Fruit fly (Drosophila melanogaster): Measurements from ENCODE around the gene AIF.

AIF gene

dm6 chr2L:2202853-2203717 lies 51.5 kb downstream of the AIF start:
- TF ChIP-seq pho (GFP tag; optimal IDR thresholded peaks at IDR 0.05): no peak
- no peak for TF ChIP-seq ems (GFP tag; optimal IDR thresholded peaks at IDR 0.05)
- no peak for TF ChIP-seq phol (tag; optimal IDR thresholded peaks at IDR 0.05)
- TF ChIP-seq bcd (GFP tag; optimal IDR thresholded peaks at IDR 0.05): no peak
- peak; percentile 27 for TF ChIP-seq CG2712 (tag; optimal IDR thresholded peaks at IDR 0.05)
- no peak for TF ChIP-seq Oli (tag; optimal IDR thresholded peaks at IDR 0.05)
- TF ChIP-seq hkb (optimal IDR thresholded peaks at IDR 0.05): no peak
- TF ChIP-seq hkb (GFP tag; IDR thresholded peaks at IDR 0.05): 0 out of 2 replicates have a peak, but pooled peaks have one; percentile 33
- TF ChIP-seq CG12942 (GFP tag; optimal IDR thresholded peaks at IDR 0.05): no peak
- TF ChIP-seq lilli (GFP tag; optimal IDR thresholded peaks at IDR 0.05): no peak
- no peak for TF ChIP-seq her (GFP tag; optimal IDR thresholded peaks at IDR 0.05)
- peak; percentile 28 for TF ChIP-seq psq (GFP tag; optimal IDR thresholded peaks at IDR 0.05)
- TF ChIP-seq bsh (GFP tag; optimal IDR thresholded peaks at IDR 0.05): peak in 1 of 2 experiments; percentile 27
- TF ChIP-seq CG11398 (GFP tag; optimal IDR thresholded peaks at IDR 0.05): no peak
- no peak for TF ChIP-seq Sox100B (GFP tag; optimal IDR thresholded peaks at IDR 0.05)
- no peak for TF ChIP-seq CG42726 (GFP tag; IDR thresholded peaks at IDR 0.05; ENCODE audit: partially characterized antibody)
- TF ChIP-seq ab (GFP tag; optimal IDR thresholded peaks at IDR 0.05): peak; percentile 89
- TF ChIP-seq Gug (GFP tag; IDR thresholded peaks at IDR 0.05): no peak
- no peak for TF ChIP-seq dati (GFP tag; IDR thresholded peaks at IDR 0.05)
- peak; percentile 27; the same call in 1 of the 2 replicates for TF ChIP-seq vvl (GFP tag; IDR thresholded peaks at IDR 0.05)
- no peak for TF ChIP-seq Bteb2 (GFP tag; optimal IDR thresholded peaks at IDR 0.05)
- peak; percentile 13; the same call in 2 of the 3 replicates for TF ChIP-seq dysf (GFP tag; IDR thresholded peaks at IDR 0.05)
- TF ChIP-seq crp (GFP tag; optimal IDR thresholded peaks at IDR 0.05): no peak
- no peak for TF ChIP-seq Dbx (GFP tag; IDR thresholded peaks at IDR 0.05)
- no peak for TF ChIP-seq CG1024 (GFP tag; IDR thresholded peaks at IDR 0.05)
- no peak for TF ChIP-seq Max (GFP tag; optimal IDR thresholded peaks at IDR 0.05)
- no peak for TF ChIP-seq HHEX (GFP tag; optimal IDR thresholded peaks at IDR 0.05)
- TF ChIP-seq tup (GFP tag; optimal IDR thresholded peaks at IDR 0.05): no peak
- TF ChIP-seq CG32772 (GFP tag; IDR thresholded peaks at IDR 0.05): no peak
- TF ChIP-seq CG3407 (GFP tag; optimal IDR thresholded peaks at IDR 0.05): no peak
- TF ChIP-seq CG2129 (GFP tag; IDR thresholded peaks at IDR 0.05; ENCODE audit: partially characterized antibody): no peak
- TF ChIP-seq CG30431 (GFP tag; optimal IDR thresholded peaks at IDR 0.05): no peak
- peak; percentile 34; the same call in 2 of the 3 replicates for TF ChIP-seq HLH4C (GFP tag; IDR thresholded peaks at IDR 0.05; ENCODE audit: partially characterized antibody)
- no peak for TF ChIP-seq bab2 (GFP tag; optimal IDR thresholded peaks at IDR 0.05)
- peak; percentile 76 for TF ChIP-seq ci (GFP tag; IDR thresholded peaks at IDR 0.05)
- TF ChIP-seq CG9817 (tag; optimal IDR thresholded peaks at IDR 0.05): no peak
- no peak for TF ChIP-seq CG1233 (GFP tag; optimal IDR thresholded peaks at IDR 0.05)
- TF ChIP-seq NfI (GFP tag; optimal IDR thresholded peaks at IDR 0.05): no peak
- peak; percentile 70 for TF ChIP-seq rib (GFP tag; IDR thresholded peaks at IDR 0.05)
- TF ChIP-seq CG33557 (GFP tag; optimal IDR thresholded peaks at IDR 0.05): no peak
- no peak for TF ChIP-seq slou (GFP tag; optimal IDR thresholded peaks at IDR 0.05)
- peak; percentile 33; the same call in 1 of the 2 replicates for TF ChIP-seq sob (GFP tag; IDR thresholded peaks at IDR 0.05)
- no peak for TF ChIP-seq CG7928 (GFP tag; optimal IDR thresholded peaks at IDR 0.05)
- no peak for TF ChIP-seq mld (GFP tag; IDR thresholded peaks at IDR 0.05; ENCODE audit: partially characterized antibody)
- TF ChIP-seq usp (GFP tag; optimal IDR thresholded peaks at IDR 0.05): no peak
- no peak for TF ChIP-seq CG1603 (tag; optimal IDR thresholded peaks at IDR 0.05)
- no peak for TF ChIP-seq CG15696 (tag; optimal IDR thresholded peaks at IDR 0.05)
- no peak for TF ChIP-seq E2f2 (GFP tag; IDR thresholded peaks at IDR 0.05)
- no peak for TF ChIP-seq ash1 (GFP tag; optimal IDR thresholded peaks at IDR 0.05)
